Fruit fly (Drosophila melanogaster): ENCODE measurements around the gene ND-PDSW.

- TF ChIP-seq insv (optimal IDR thresholded peaks at IDR 0.05) (no peak), psq (optimal IDR thresholded peaks at IDR 0.05) (no peak), ttk (optimal IDR thresholded peaks at IDR 0.05) (no peak), Sin3A (optimal IDR thresholded peaks at IDR 0.05) (no peak)
These were observed 20.3 kb upstream of the ND-PDSW start, which contains the start of gene CG2772 for dm6 chr2L:3445655-3446054.

Data from Kc167 (cell line).